Worm (Caenorhabditis elegans) whole organism, young adult: ENCODE measurements around the gene spp-3.

Experiments used
- B0336.3 ChIP-seq: fragments of 200-800 bp; sonication (Bioruptor generic); IDR thresholded peaks from 2 replicates; pipeline ENCODE4 v1.3.6; 2022; ENCODE audit warnings: missing genetic modification characterization, missing compliant biosample characterization
- F33H1.4 ChIP-seq: fragments of 200-800 bp; sonication (Bioruptor generic); IDR thresholded peaks from 2 replicates; pipeline ENCODE4 v1.3.6; 2022; ENCODE audit warnings: missing genetic modification reagents, missing genetic modification characterization, missing compliant biosample characterization
- F37B4.10 ChIP-seq: fragments of 200-800 bp; sonication (Bioruptor generic); IDR thresholded peaks from 2 replicates; pipeline ENCODE4 v1.3.6; 2022; ENCODE audit warnings: missing genetic modification characterization, missing compliant biosample characterization
- F39B2.1 ChIP-seq: fragments of 200-800 bp; sonication (Bioruptor generic); IDR thresholded peaks from 2 replicates; pipeline ENCODE4 v1.3.6; 2022; ENCODE audit warnings: missing genetic modification reagents, missing genetic modification characterization, missing compliant biosample characterization
- F52B5.7 ChIP-seq: sonication (generic microtip); optimal IDR thresholded peaks from 2 replicates; lab custom pipeline; 2016; ENCODE audit warnings: mild to moderate bottlenecking, missing genetic modification characterization, missing compliant biosample characterization
- F55B11.4 ChIP-seq: sonication (generic microtip); optimal IDR thresholded peaks from 2 replicates; lab custom pipeline; 2016; ENCODE audit warnings: missing compliant biosample characterization, missing genetic modification characterization, borderline replicate concordance; ENCODE audit not compliant: insufficient read depth
- Y53F4B.3 ChIP-seq: fragments of 200-800 bp; sonication (Bioruptor generic); IDR thresholded peaks from 2 replicates; pipeline ENCODE4 v1.3.6; 2022; ENCODE audit warnings: missing genetic modification reagents, missing genetic modification characterization, missing compliant biosample characterization
- Y53G8AR.9 ChIP-seq: fragments of 200-800 bp; sonication (Bioruptor generic); conservative IDR thresholded peaks from 2 replicates; pipeline ENCODE4 v1.3.6; 2022; ENCODE audit warnings: missing genetic modification reagents, missing genetic modification characterization, missing compliant biosample characterization
- ZK185.1 ChIP-seq: sonication (generic microtip); optimal IDR thresholded peaks from 2 replicates; lab custom pipeline; 2016; ENCODE audit warnings: mild to moderate bottlenecking, missing genetic modification characterization, missing compliant biosample characterization; ENCODE audit not compliant: poor library complexity, severe bottlenecking
- aptf-3 ChIP-seq: fragments of 200-800 bp; sonication (Bioruptor generic); IDR thresholded peaks from 2 replicates; pipeline ENCODE4 v1.3.6; 2022; ENCODE audit warnings: missing genetic modification characterization, missing compliant biosample characterization
- atf-7 ChIP-seq: sonication (generic microtip); optimal IDR thresholded peaks from 2 replicates; lab custom pipeline; 2017; ENCODE audit warnings: mild to moderate bottlenecking, missing genetic modification characterization, missing compliant biosample characterization
- athp-1 ChIP-seq: sonication (generic microtip); optimal IDR thresholded peaks from 2 replicates; lab custom pipeline; 2017; ENCODE audit warnings: mild to moderate bottlenecking, missing genetic modification characterization, missing compliant biosample characterization
- attf-3 ChIP-seq: fragments of 200-800 bp; sonication (Bioruptor generic); conservative IDR thresholded peaks from 2 replicates; pipeline ENCODE4 v1.3.6; 2022; ENCODE audit warnings: missing genetic modification reagents, missing genetic modification characterization, missing compliant biosample characterization
- attf-5 ChIP-seq: fragments of 200-800 bp; sonication (Bioruptor generic); optimal IDR thresholded peaks from 2 replicates; lab custom pipeline; 2018; ENCODE audit warnings: mild to moderate bottlenecking, missing genetic modification characterization, missing compliant biosample characterization
- cebp-1 ChIP-seq, 2 experiments: fragments of 200-800 bp in 1 of 2; sonication (Bioruptor generic) in 1 of 2; sonication (generic microtip) in 1 of 2; IDR thresholded peaks in 1 of 2; optimal IDR thresholded peaks in 1 of 2; 2 replicates each; pipeline versions ENCODE4 v1.3.6 to Lab custom; 2017 to 2022; ENCODE audit warnings: missing compliant biosample characterization in 2 of 2, missing genetic modification characterization in 2 of 2, mild to moderate bottlenecking in 1 of 2, missing genetic modification reagents in 1 of 2, moderate library complexity in 1 of 2
- ceh-100 ChIP-seq: fragments of 200-800 bp; sonication (Bioruptor generic); IDR thresholded peaks from 2 replicates; pipeline ENCODE4 v1.3.6; 2022; ENCODE audit warnings: missing genetic modification reagents, missing genetic modification characterization, missing compliant biosample characterization
- ceh-40 ChIP-seq: fragments of 200-800 bp; sonication (Bioruptor generic); IDR thresholded peaks from 2 replicates; pipeline ENCODE4 v1.3.6; 2022; ENCODE audit warnings: missing genetic modification characterization, missing compliant biosample characterization
- ceh-79 ChIP-seq: sonication (generic microtip); optimal IDR thresholded peaks from 2 replicates; lab custom pipeline; 2017; ENCODE audit warnings: mild to moderate bottlenecking, missing genetic modification characterization, missing compliant biosample characterization
- chd-7 ChIP-seq: sonication (generic microtip); optimal IDR thresholded peaks from 2 replicates; lab custom pipeline; 2016; ENCODE audit warnings: mild to moderate bottlenecking, missing genetic modification characterization, moderate library complexity, missing compliant biosample characterization
- dox-1 ChIP-seq: fragments of 200-800 bp; sonication (Bioruptor generic); IDR thresholded peaks from 2 replicates; pipeline ENCODE4 v1.3.6; 2022; ENCODE audit warnings: missing genetic modification reagents, missing genetic modification characterization, missing compliant biosample characterization
- dpl-1 ChIP-seq: fragments of 150-350 bp; optimal IDR thresholded peaks from 2 replicates; lab custom pipeline; 2014; ENCODE audit warnings: missing biosample characterization, missing genetic modification reagents, missing genetic modification characterization
- egl-44 ChIP-seq: fragments of 200-800 bp; sonication (Bioruptor generic); IDR thresholded peaks from 2 replicates; pipeline ENCODE4 v1.3.6; 2022; ENCODE audit warnings: missing genetic modification reagents, missing genetic modification characterization, missing compliant biosample characterization
- ets-4 ChIP-seq: fragments of 200-800 bp; sonication (Bioruptor generic); optimal IDR thresholded peaks from 2 replicates; lab custom pipeline; 2018; ENCODE audit warnings: mild to moderate bottlenecking, missing genetic modification characterization, missing compliant biosample characterization
- him-1 ChIP-seq: sonication (generic microtip); optimal IDR thresholded peaks from 2 replicates; lab custom pipeline; 2016; ENCODE audit warnings: missing genotype, missing genetic modification reagents, missing genetic modification characterization, missing compliant biosample characterization
- hlh-12 ChIP-seq: sonication (generic microtip); optimal IDR thresholded peaks from 2 replicates; lab custom pipeline; 2016; ENCODE audit warnings: missing genetic modification characterization, missing compliant biosample characterization
- hmg-20 ChIP-seq: fragments of 200-800 bp; sonication (Bioruptor generic); IDR thresholded peaks from 2 replicates; pipeline ENCODE4 v1.3.6; 2022; ENCODE audit warnings: missing genetic modification reagents, missing genetic modification characterization, missing compliant biosample characterization
- let-526 ChIP-seq: fragments of 200-800 bp; sonication (Bioruptor generic); IDR thresholded peaks from 2 replicates; pipeline ENCODE4 v1.3.6; 2022; ENCODE audit warnings: missing genetic modification reagents, missing genetic modification characterization, missing compliant biosample characterization
- let-607 ChIP-seq, 2 experiments: fragments of 200-800 bp in 1 of 2; sonication (Bioruptor generic) in 1 of 2; sonication (generic microtip) in 1 of 2; optimal IDR thresholded peaks; 2 replicates each; lab custom pipeline; 2016 to 2018; ENCODE audit warnings: mild to moderate bottlenecking in 2 of 2, missing compliant biosample characterization in 2 of 2, missing genetic modification characterization in 2 of 2, moderate library complexity in 2 of 2, missing genotype in 1 of 2
- lin-35 ChIP-seq, 3 experiments: fragments of 150-350 bp in 2 of 3; sonication (generic microtip) in 1 of 3; optimal IDR thresholded peaks; 2 replicates each; lab custom pipeline; 2014 to 2018; ENCODE audit warnings: missing biosample characterization in 3 of 3, missing genetic modification characterization in 3 of 3, missing genetic modification reagents in 3 of 3
- lin-54 ChIP-seq: fragments of 200-800 bp; sonication (Bioruptor generic); optimal IDR thresholded peaks from 2 replicates; lab custom pipeline; 2018; ENCODE audit warnings: mild to moderate bottlenecking, missing genetic modification characterization, missing compliant biosample characterization
- madf-6 ChIP-seq: fragments of 200-800 bp; sonication (Bioruptor generic); IDR thresholded peaks from 2 replicates; pipeline ENCODE4 v1.3.6; 2022; ENCODE audit warnings: missing genetic modification reagents, missing genetic modification characterization, missing compliant biosample characterization
- madf-8 ChIP-seq: fragments of 200-800 bp; sonication (Bioruptor generic); conservative IDR thresholded peaks from 2 replicates; pipeline ENCODE4 v1.3.6; 2022; ENCODE audit warnings: missing genetic modification reagents, missing genetic modification characterization, missing compliant biosample characterization
- mel-28 ChIP-seq: sonication (generic microtip); optimal IDR thresholded peaks from 2 replicates; lab custom pipeline; 2016; ENCODE audit warnings: borderline replicate concordance, mild to moderate bottlenecking, missing genetic modification characterization, missing compliant biosample characterization
- nfya-2 ChIP-seq: fragments of 200-800 bp; sonication (Bioruptor generic); IDR thresholded peaks from 2 replicates; pipeline ENCODE4 v1.3.6; 2022; ENCODE audit warnings: missing genetic modification reagents, missing genetic modification characterization, missing compliant biosample characterization
- nhr-120 ChIP-seq: fragments of 200-800 bp; sonication (Bioruptor generic); IDR thresholded peaks from 2 replicates; pipeline ENCODE4 v1.3.6; 2022; ENCODE audit warnings: missing genetic modification characterization, missing compliant biosample characterization
- nhr-179 ChIP-seq: sonication (generic microtip); optimal IDR thresholded peaks from 2 replicates; lab custom pipeline; 2016; ENCODE audit warnings: mild to moderate bottlenecking, missing genetic modification characterization, missing compliant biosample characterization
- nhr-80 ChIP-seq: sonication (generic microtip); optimal IDR thresholded peaks from 2 replicates; lab custom pipeline; 2016; ENCODE audit warnings: missing genetic modification characterization, missing compliant biosample characterization
- nhr-90 ChIP-seq: sonication (generic microtip); optimal IDR thresholded peaks from 2 replicates; lab custom pipeline; 2016; ENCODE audit warnings: missing genotype, mild to moderate bottlenecking, missing genetic modification characterization, missing compliant biosample characterization
- pbrm-1 ChIP-seq: fragments of 200-800 bp; sonication (Bioruptor generic); IDR thresholded peaks from 2 replicates; pipeline ENCODE4 v1.3.6; 2022; ENCODE audit warnings: missing genetic modification reagents, missing genetic modification characterization, missing compliant biosample characterization
- rcor-1 ChIP-seq: fragments of 200-800 bp; sonication (Bioruptor generic); IDR thresholded peaks from 2 replicates; pipeline ENCODE4 v1.3.6; 2022; ENCODE audit warnings: missing genetic modification reagents, missing genetic modification characterization, missing compliant biosample characterization
- repo-1 ChIP-seq: sonication (generic microtip); optimal IDR thresholded peaks from 2 replicates; lab custom pipeline; 2017; ENCODE audit warnings: mild to moderate bottlenecking, missing genetic modification characterization, missing compliant biosample characterization
- rpc-1 ChIP-seq, 2 experiments: fragments of 150-350 bp in 1 of 2; sonication (generic microtip) in 1 of 2; optimal IDR thresholded peaks; 2 replicates each; lab custom pipeline; 2014 to 2018; ENCODE audit warnings: missing biosample characterization in 1 of 2, missing genetic modification characterization in 1 of 2, missing genetic modification reagents in 1 of 2, missing genotype in 1 of 2
- sdz-38 ChIP-seq: sonication (generic microtip); optimal IDR thresholded peaks from 2 replicates; lab custom pipeline; 2016; ENCODE audit warnings: missing genotype, missing genetic modification characterization, missing compliant biosample characterization
- sea-2 ChIP-seq: fragments of 200-800 bp; sonication (Bioruptor generic); IDR thresholded peaks from 2 replicates; pipeline ENCODE4 v1.3.6; 2022; ENCODE audit warnings: missing genetic modification characterization, missing compliant biosample characterization
- tbp1 ChIP-seq: fragments of 200-800 bp; sonication (Bioruptor generic); optimal IDR thresholded peaks from 2 replicates; lab custom pipeline; 2018; ENCODE audit warnings: mild to moderate bottlenecking, missing genetic modification characterization, missing compliant biosample characterization
- unc-130 ChIP-seq: sonication (generic microtip); optimal IDR thresholded peaks from 2 replicates; lab custom pipeline; 2016; ENCODE audit warnings: missing genetic modification reagents, missing genetic modification characterization, missing compliant biosample characterization
- ztf-22 ChIP-seq: fragments of 200-800 bp; sonication (Bioruptor generic); optimal IDR thresholded peaks from 2 replicates; lab custom pipeline; 2018; ENCODE audit warnings: mild to moderate bottlenecking, missing genetic modification characterization, moderate library complexity, missing compliant biosample characterization
- ztf-6 ChIP-seq: fragments of 200-800 bp; sonication (Bioruptor generic); IDR thresholded peaks from 2 replicates; pipeline ENCODE4 v1.3.6; 2022; ENCODE audit warnings: missing genetic modification reagents, missing genetic modification characterization, missing compliant biosample characterization

spp-3 gene

ce11 chrX:7340915-7341559 lies 25.9 kb upstream of the spp-3 start, which contains the start of gene C07D8.6:
TSS of gene C07D8.6 (plus strand) at chrX:7341509.
- TF ChIP-seq ets-4 (peak; percentile 59), ZK185.1 (tag; lab: Kevin White, UChicago) (peak; percentile 16), unc-130 (GFP tag; lab: Kevin White, UChicago) (no peak), F55B11.4 (no peak), B0336.3 (no peak), let-607 (tag; optimal IDR thresholded peaks at IDR 0.05; lab: Kevin White, UChicago) (peak in 1 of 2 experiments; percentile 42), ztf-22 (GFP tag; lab: Kevin White, UChicago) (peak; percentile 13), nhr-80 (peak; percentile 99), rpc-1 (optimal IDR thresholded peaks at IDR 0.05; lab: Kevin White, UChicago) (no peak), rpc-1 (tag; optimal IDR thresholded peaks at IDR 0.05; lab: Kevin White, UChicago) (no peak), nhr-90 (tag; lab: Kevin White, UChicago) (no peak), athp-1 (tag; lab: Kevin White, UChicago) (no peak), ceh-100 (GFP tag; lab: Robert Waterston, UW) (no peak), F39B2.1 (GFP tag; lab: Robert Waterston, UW) (no peak), Y53F4B.3 (GFP tag; lab: Robert Waterston, UW) (no peak), attf-3 (GFP tag; lab: Robert Waterston, UW) (no peak), mel-28 (tag; lab: Kevin White, UChicago) (no peak), dox-1 (GFP tag; lab: Robert Waterston, UW) (no peak), cebp-1 (GFP tag; IDR thresholded peaks at IDR 0.05; lab: Robert Waterston, UW) (no peak), cebp-1 (tag; optimal IDR thresholded peaks at IDR 0.05; lab: Kevin White, UChicago) (peak; percentile 3), F33H1.4 (no peak), tbp1 (GFP tag; lab: Kevin White, UChicago) (peak; percentile 42), atf-7 (peak; percentile 32), lin-54 (GFP tag; lab: Kevin White, UChicago) (no peak), him-1 (tag; lab: Kevin White, UChicago) (no peak), nhr-120 (GFP tag; lab: Robert Waterston, UW) (no peak)

DNA sequence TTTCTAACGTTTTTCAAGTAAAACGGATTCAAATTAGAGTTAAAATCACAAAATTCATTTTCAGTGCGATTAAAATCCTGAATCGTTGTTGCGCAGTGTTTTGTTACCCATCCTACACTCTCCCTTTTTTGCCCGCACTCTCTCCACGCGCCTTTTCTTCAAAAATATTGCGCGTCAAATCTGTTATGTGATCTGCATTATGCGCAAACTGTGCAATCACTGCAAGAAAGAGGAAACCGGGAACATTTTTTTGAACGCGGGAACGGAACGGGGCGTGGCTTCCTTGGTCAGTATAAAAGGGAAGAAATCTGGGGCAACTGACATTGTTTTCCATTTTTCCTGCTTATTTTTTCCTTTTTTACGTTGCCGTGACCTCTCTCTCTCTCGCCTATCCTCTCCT lies 25.2 kb upstream of the spp-3 start:
- TF ChIP-seq madf-8 (GFP tag; lab: Robert Waterston, UW) (peak; percentile 23; the same call in 1 of the 2 replicates), ceh-40 (no peak), attf-5 (GFP tag; lab: Kevin White, UChicago) (no peak), aptf-3 (GFP tag; lab: Robert Waterston, UW) (no peak), ceh-79 (no peak), sdz-38 (tag; lab: Kevin White, UChicago) (no peak), mel-28 (tag; lab: Kevin White, UChicago) (no peak), F52B5.7 (tag; lab: Kevin White, UChicago) (no peak), lin-35 (GFP tag; optimal IDR thresholded peaks at IDR 0.05; lab: Kevin White, UChicago) (no peak), egl-44 (GFP tag; lab: Robert Waterston, UW) (no peak), chd-7 (tag; lab: Kevin White, UChicago) (no peak), Y53G8AR.9 (no peak), hlh-12 (no peak), nfya-2 (no peak), repo-1 (tag; lab: Kevin White, UChicago) (no peak), dpl-1 (GFP tag; lab: Kevin White, UChicago) (peak; percentile 3), ztf-6 (no peak), F37B4.10 (no peak), rcor-1 (GFP tag; lab: Robert Waterston, UW) (0 out of 2 replicates have a peak, but pooled peaks have one; percentile 23), nhr-179 (tag; lab: Kevin White, UChicago) (no peak), pbrm-1 (GFP tag; lab: Robert Waterston, UW) (no peak), let-526 (GFP tag; lab: Robert Waterston, UW) (no peak), hmg-20 (GFP tag; lab: Robert Waterston, UW) (no peak), madf-6 (peak; percentile 63), sea-2 (no peak), lin-54 (GFP tag; lab: Kevin White, UChicago) (no peak)
